Worm (Caenorhabditis elegans): ENCODE measurements around the gene unc-27.

Gene unc-27

DNA sequence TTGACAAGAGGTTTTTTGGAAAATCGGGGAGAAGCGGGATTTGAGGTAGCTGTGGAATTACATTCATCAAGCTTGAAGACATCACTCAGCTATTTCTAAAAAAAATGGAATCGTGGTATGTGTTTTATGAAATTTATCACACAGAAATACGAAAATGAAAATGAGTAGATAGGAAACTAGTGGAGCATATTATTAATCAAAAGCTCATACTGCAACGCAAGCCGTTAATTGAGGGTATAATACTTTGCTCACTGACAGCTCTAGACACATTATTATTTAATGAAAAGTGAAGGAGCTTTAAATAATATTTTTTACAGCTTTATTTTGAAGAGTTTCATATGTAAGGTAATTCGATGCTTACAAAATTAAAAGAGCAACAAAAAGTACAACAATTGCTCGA is 46.4 kb upstream of the unc-27 start, which contains the start of gene M02D8.7:
M02D8.7 (minus strand) TSS at position 101 of the 400 bp plus-strand sequence.
- no peak for TF ChIP-seq pqm-1 (tag; optimal IDR thresholded peaks at IDR 0.05)

DNA sequence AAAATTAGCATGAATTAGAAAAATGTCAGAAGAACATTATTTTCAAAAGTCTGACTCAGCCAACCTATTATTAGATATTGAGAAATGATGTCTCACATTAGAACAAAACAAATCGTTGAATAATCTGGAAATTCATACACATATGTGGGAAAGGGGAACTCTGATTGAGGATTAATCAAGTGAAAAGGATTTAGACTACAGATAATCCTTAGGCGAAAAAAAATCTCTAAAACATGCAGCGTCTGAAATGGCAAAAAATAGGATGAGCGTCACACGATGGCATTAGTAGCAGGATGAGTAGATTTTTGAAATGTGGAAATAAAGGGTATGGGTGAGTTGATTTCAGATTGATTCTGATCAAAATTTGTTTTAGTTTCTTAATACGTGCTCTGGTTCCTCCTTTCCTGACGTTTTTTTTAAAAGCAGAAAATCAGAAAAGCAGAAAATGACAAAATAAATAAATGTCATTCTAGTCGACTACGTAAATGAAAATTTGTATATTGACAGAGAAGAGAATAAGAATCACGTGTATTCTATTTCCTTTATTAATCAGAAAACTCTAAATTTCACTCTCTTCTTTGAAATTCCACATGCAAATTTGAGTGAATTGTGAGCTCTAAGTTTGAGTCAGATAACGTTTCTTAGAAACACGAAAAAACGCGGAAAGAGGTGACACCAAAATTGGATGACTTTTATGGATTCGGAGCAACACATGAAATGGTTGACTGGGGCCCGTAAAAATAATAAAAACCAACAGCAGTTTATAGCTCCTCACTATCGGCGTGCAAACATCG is 44.9 kb upstream of the unc-27 start:
- TF ChIP-seq fkh-10 (GFP tag; optimal IDR thresholded peaks at IDR 0.05), result peak; percentile 18
- peak; percentile 20 for TF ChIP-seq nhr-20 (tag; optimal IDR thresholded peaks at IDR 0.05)
- peak; percentile 44 for TF ChIP-seq nhr-47 (tag; optimal IDR thresholded peaks at IDR 0.05)
- TF ChIP-seq ztf-4 (tag; optimal IDR thresholded peaks at IDR 0.05), result no peak
- peak; percentile 74 for TF ChIP-seq fkh-8 (tag; optimal IDR thresholded peaks at IDR 0.05)
- peak; percentile 91 for TF ChIP-seq dsc-1 (tag; optimal IDR thresholded peaks at IDR 0.05)
- no peak for TF ChIP-seq lin-14 (GFP tag; optimal IDR thresholded peaks at IDR 0.05)
- peak; percentile 66 for TF ChIP-seq nhr-71 (tag; optimal IDR thresholded peaks at IDR 0.05)
- TF ChIP-seq pax-3 (tag; optimal IDR thresholded peaks at IDR 0.05), result peak; percentile 12
- TF ChIP-seq mep-1 (tag; optimal IDR thresholded peaks at IDR 0.05), result no peak
- TF ChIP-seq ceh-8 (GFP tag; optimal IDR thresholded peaks at IDR 0.05), result peak; percentile 54

DNA sequence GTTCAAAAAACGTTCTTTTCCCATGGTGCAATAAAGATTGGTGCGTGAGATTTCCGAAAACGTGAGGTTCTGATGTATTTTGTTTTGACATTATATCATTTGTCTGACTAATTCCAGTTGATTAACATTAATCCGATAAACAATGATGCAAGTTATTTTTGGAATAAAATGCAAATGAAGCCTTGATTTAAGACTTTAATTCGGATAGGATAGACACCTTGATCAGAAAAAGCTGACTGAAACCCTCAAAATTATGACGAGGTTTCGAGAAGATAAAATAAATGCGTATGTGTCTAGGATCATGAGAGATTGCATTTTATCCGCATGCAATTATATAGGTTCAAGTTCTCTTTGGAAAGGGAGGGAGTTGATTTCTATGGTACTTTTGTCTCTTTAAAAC is 43.7 kb upstream of the unc-27 start:
- no peak for TF ChIP-seq mab-9 (GFP tag; IDR thresholded peaks at IDR 0.05)
- no peak for TF ChIP-seq irx-1 (tag; optimal IDR thresholded peaks at IDR 0.05)
- no peak for TF ChIP-seq lin-15B (tag; optimal IDR thresholded peaks at IDR 0.05)
- TF ChIP-seq unc-30 (tag; optimal IDR thresholded peaks at IDR 0.05), result no peak
- TF ChIP-seq nhr-12 (tag; optimal IDR thresholded peaks at IDR 0.05), result no peak
- TF ChIP-seq aly-2 (tag; optimal IDR thresholded peaks at IDR 0.05), result no peak
- no peak for TF ChIP-seq lir-3 (tag; optimal IDR thresholded peaks at IDR 0.05; ENCODE audit: poor library complexity)
- TF ChIP-seq jun-1 (tag; optimal IDR thresholded peaks at IDR 0.05), result no peak
- TF ChIP-seq hpl-2 (GFP tag; optimal IDR thresholded peaks at IDR 0.05), result no peak
- no peak for TF ChIP-seq aha-1 (tag; optimal IDR thresholded peaks at IDR 0.05)
- no peak for TF ChIP-seq lin-14 (GFP tag; optimal IDR thresholded peaks at IDR 0.05)
- no peak for TF ChIP-seq lsy-2 (tag; optimal IDR thresholded peaks at IDR 0.05)
- peak; percentile 2 for TF ChIP-seq pax-3 (tag; optimal IDR thresholded peaks at IDR 0.05)
- TF ChIP-seq dsc-1 (tag; optimal IDR thresholded peaks at IDR 0.05), result peak; percentile 91
- TF ChIP-seq tbx-2 (tag; optimal IDR thresholded peaks at IDR 0.05), result no peak
- TF ChIP-seq nhr-20 (tag; optimal IDR thresholded peaks at IDR 0.05), result no peak
- TF ChIP-seq fkh-8 (tag; optimal IDR thresholded peaks at IDR 0.05), result peak; percentile 44
- TF ChIP-seq skn-1 (tag; optimal IDR thresholded peaks at IDR 0.05), result no peak
- no peak for TF ChIP-seq efl-1 (optimal IDR thresholded peaks at IDR 0.05)
- TF ChIP-seq efl-1 (GFP tag; optimal IDR thresholded peaks at IDR 0.05 in 1 of 2), result no peak
- TF ChIP-seq pqm-1 (tag; optimal IDR thresholded peaks at IDR 0.05), result no peak

DNA sequence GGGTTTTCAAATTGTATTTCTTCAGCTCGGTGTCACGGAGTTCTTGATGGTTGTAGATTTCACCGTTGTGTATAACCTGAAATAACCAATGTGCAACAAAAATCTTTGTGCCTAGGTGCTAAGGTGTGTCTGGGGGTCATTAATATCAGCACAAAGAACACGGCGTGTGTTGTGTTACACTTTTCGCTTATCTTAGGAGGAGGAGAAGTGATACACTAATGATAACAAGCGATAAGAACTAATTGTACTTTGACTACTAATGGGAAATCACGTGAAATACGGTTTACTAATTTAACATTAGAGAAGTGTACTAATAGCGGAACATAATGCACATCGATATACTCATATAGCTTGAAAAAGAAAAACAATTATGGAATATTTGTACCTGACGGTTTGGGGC is 39.0 kb upstream of the unc-27 start:
- TF ChIP-seq ets-5 (GFP tag; IDR thresholded peaks at IDR 0.05) (no peak), snu-23 (GFP tag; optimal IDR thresholded peaks at IDR 0.05) (peak; percentile 15), blmp-1 (tag; optimal IDR thresholded peaks at IDR 0.05) (peak; percentile 59), unc-86 (tag; optimal IDR thresholded peaks at IDR 0.05) (no peak), unc-62 (GFP tag; optimal IDR thresholded peaks at IDR 0.05) (no peak), ceh-63 (GFP tag; optimal IDR thresholded peaks at IDR 0.05) (no peak), elt-2 (tag; optimal IDR thresholded peaks at IDR 0.05) (peak; percentile 91), pqm-1 (tag; optimal IDR thresholded peaks at IDR 0.05) (peak; percentile 7), ceh-88 (GFP tag; IDR thresholded peaks at IDR 0.05) (no peak), elt-3 (tag; optimal IDR thresholded peaks at IDR 0.05) (peak; percentile 59 to 97 (median 92)), lin-14 (GFP tag; optimal IDR thresholded peaks at IDR 0.05) (peak; percentile 27), nhr-90 (tag; optimal IDR thresholded peaks at IDR 0.05; ENCODE audit: poor library complexity) (peak; percentile 42), nhr-20 (tag; optimal IDR thresholded peaks at IDR 0.05) (peak; percentile 63), nhr-71 (tag; optimal IDR thresholded peaks at IDR 0.05) (peak; percentile 53), nhr-19 (GFP tag; conservative IDR thresholded peaks at IDR 0.05) (peak; percentile 63), lin-35 (GFP tag; optimal IDR thresholded peaks at IDR 0.05) (peak in 1 of 2 experiments; percentile 67), grh-1 (GFP tag; IDR thresholded peaks at IDR 0.05) (0 out of 2 replicates have a peak, but pooled peaks have one; percentile 5)
